Fruit fly (Drosophila melanogaster) whole organism, adult: ENCODE results near the gene CG1273.

Source experiments
- CG5204 ChIP-seq: fragments of 200-800 bp; sonication (Bioruptor generic); optimal IDR thresholded peaks from 2 replicates; lab custom pipeline; 2016; ENCODE audit warnings: missing biosample characterization, missing genetic modification characterization
- Crg-1 ChIP-seq: fragments of 200-800 bp; sonication (Bioruptor generic); optimal IDR thresholded peaks from 2 replicates; lab custom pipeline; 2016; ENCODE audit warnings: missing biosample characterization, missing genetic modification characterization
- ovo ChIP-seq: fragments of 200-800 bp; sonication (Bioruptor generic); optimal IDR thresholded peaks from 2 replicates; lab custom pipeline; 2016; ENCODE audit warnings: missing biosample characterization, missing genetic modification characterization
- tj ChIP-seq: fragments of 200-800 bp; sonication (Bioruptor generic); optimal IDR thresholded peaks from 3 replicates; lab custom pipeline; 2017; ENCODE audit warnings: missing biosample characterization, mild to moderate bottlenecking, missing genetic modification characterization, moderate library complexity

- TF ChIP-seq CG5204 (GFP tag; lab: Kevin White, UChicago): no peak
- TF ChIP-seq tj (GFP tag; lab: Kevin White, UChicago): peak; percentile 25
- no peak for TF ChIP-seq ovo (GFP tag; lab: Kevin White, UChicago)
- no peak for TF ChIP-seq Crg-1 (GFP tag; lab: Kevin White, UChicago)
These were observed 36.4 kb upstream of the CG1273 start, which contains the start of gene CG46460 for dm6 chr3L:4227164-4227563.
